Fruit fly (Drosophila melanogaster) whole organism, prepupa: Measurements from ENCODE around the gene CG31751.

ENCODE experiments used
- Blimp-1 ChIP-seq: fragments of 200-800 bp; sonication (Bioruptor generic); optimal IDR thresholded peaks from 3 replicates; lab custom pipeline; 2017; ENCODE audit warnings: missing biosample characterization, missing genetic modification characterization, mild to moderate bottlenecking, moderate library complexity, missing genetic modification reagents
- CG10631 ChIP-seq: fragments of 200-800 bp; sonication (Bioruptor generic); optimal IDR thresholded peaks from 2 replicates; lab custom pipeline; 2016; ENCODE audit warnings: missing biosample characterization, missing genetic modification characterization
- CG11294 ChIP-seq: fragments of 200-800 bp; sonication (Bioruptor generic); IDR thresholded peaks from 2 replicates; pipeline ENCODE4 v1.3.6; 2022; ENCODE audit warnings: missing biosample characterization, missing genetic modification characterization
- CG11762 ChIP-seq: fragments of 200-800 bp; sonication (Bioruptor generic); optimal IDR thresholded peaks from 3 replicates; lab custom pipeline; 2016; ENCODE audit warnings: missing biosample characterization, missing genetic modification characterization; ENCODE audit not compliant: insufficient read depth
- CG11902 ChIP-seq: fragments of 200-800 bp; sonication (Bioruptor generic); optimal IDR thresholded peaks from 3 replicates; lab custom pipeline; 2016; ENCODE audit warnings: missing biosample characterization, missing genetic modification characterization
- CG15336 ChIP-seq: fragments of 200-800 bp; sonication (Bioruptor generic); IDR thresholded peaks from 2 replicates; pipeline ENCODE4 v1.3.6; 2022; ENCODE audit warnings: missing biosample characterization, missing genetic modification characterization
- CG1621 ChIP-seq: fragments of 200-800 bp; sonication (Bioruptor generic); optimal IDR thresholded peaks from 3 replicates; lab custom pipeline; 2018; ENCODE audit warnings: missing biosample characterization, mild to moderate bottlenecking, missing genetic modification characterization
- CG16779 ChIP-seq: fragments of 200-800 bp; sonication (Bioruptor generic); optimal IDR thresholded peaks from 3 replicates; lab custom pipeline; 2017; ENCODE audit warnings: missing biosample characterization, mild to moderate bottlenecking, missing genetic modification characterization
- CG3032 ChIP-seq: fragments of 200-800 bp; optimal IDR thresholded peaks from 2 replicates; lab custom pipeline; 2019; ENCODE audit warnings: missing biosample characterization, mild to moderate bottlenecking, missing genetic modification characterization, moderate library complexity
- CG31627 ChIP-seq: fragments of 200-800 bp; sonication (Bioruptor generic); optimal IDR thresholded peaks from 3 replicates; lab custom pipeline; 2016; ENCODE audit warnings: missing biosample characterization, missing genetic modification characterization
- CG32006 ChIP-seq: fragments of 200-800 bp; sonication (Bioruptor generic); optimal IDR thresholded peaks from 3 replicates; lab custom pipeline; 2017; ENCODE audit warnings: missing biosample characterization, mild to moderate bottlenecking, missing genetic modification characterization
- CG4318 ChIP-seq: fragments of 200-800 bp; sonication (Bioruptor generic); optimal IDR thresholded peaks from 3 replicates; lab custom pipeline; 2017; ENCODE audit warnings: missing biosample characterization, mild to moderate bottlenecking, missing genetic modification characterization
- CG6163 ChIP-seq: fragments of 200-800 bp; sonication (Bioruptor generic); IDR thresholded peaks from 3 replicates; pipeline ENCODE4 v1.3.6; 2022; ENCODE audit warnings: missing biosample characterization, missing genetic modification characterization
- CG6276 ChIP-seq: fragments of 200-800 bp; sonication (Bioruptor generic); optimal IDR thresholded peaks from 2 replicates; lab custom pipeline; 2017; ENCODE audit warnings: missing biosample characterization, mild to moderate bottlenecking, missing genetic modification characterization
- CG6792 ChIP-seq: fragments of 200-800 bp; sonication (Bioruptor generic); optimal IDR thresholded peaks from 3 replicates; lab custom pipeline; 2016; ENCODE audit warnings: missing biosample characterization, missing genetic modification characterization
- CG6808 ChIP-seq: fragments of 200-800 bp; sonication (Bioruptor generic); optimal IDR thresholded peaks from 3 replicates; lab custom pipeline; 2017; ENCODE audit warnings: missing biosample characterization, missing genetic modification characterization, mild to moderate bottlenecking, moderate library complexity, missing genetic modification reagents
- CG6854 ChIP-seq: fragments of 200-800 bp; sonication (Bioruptor generic); optimal IDR thresholded peaks from 2 replicates; lab custom pipeline; 2017; ENCODE audit warnings: missing biosample characterization, mild to moderate bottlenecking, missing genetic modification characterization
- CG7368 ChIP-seq: fragments of 200-800 bp; sonication (Bioruptor generic); optimal IDR thresholded peaks from 3 replicates; lab custom pipeline; 2016; ENCODE audit warnings: missing biosample characterization, missing genetic modification characterization
- CG8319 ChIP-seq: fragments of 200-800 bp; sonication (Bioruptor generic); optimal IDR thresholded peaks from 3 replicates; lab custom pipeline; 2016; ENCODE audit warnings: missing biosample characterization, missing genetic modification characterization
- CG8632 ChIP-seq: fragments of 200-800 bp; sonication (Bioruptor generic); optimal IDR thresholded peaks from 3 replicates; lab custom pipeline; 2016; ENCODE audit warnings: missing biosample characterization, missing genetic modification characterization
- CG9139 ChIP-seq: fragments of 200-800 bp; sonication (Bioruptor generic); optimal IDR thresholded peaks from 3 replicates; lab custom pipeline; 2017; ENCODE audit warnings: missing biosample characterization, mild to moderate bottlenecking, missing genetic modification characterization
- Eip75B ChIP-seq: fragments of 200-800 bp; sonication (Bioruptor generic); optimal IDR thresholded peaks from 3 replicates; lab custom pipeline; 2016; ENCODE audit warnings: missing biosample characterization, missing genetic modification characterization
- Eip93F ChIP-seq: fragments of 200-800 bp; sonication (Bioruptor generic); optimal IDR thresholded peaks from 2 replicates; lab custom pipeline; 2016; ENCODE audit warnings: missing biosample characterization, mild to moderate bottlenecking, missing genetic modification characterization
- Ets21C ChIP-seq: fragments of 200-800 bp; sonication (Bioruptor generic); optimal IDR thresholded peaks from 3 replicates; lab custom pipeline; 2016; ENCODE audit warnings: missing biosample characterization, missing genetic modification characterization
- Ets96B ChIP-seq: fragments of 200-800 bp; optimal IDR thresholded peaks from 2 replicates; lab custom pipeline; 2019; ENCODE audit warnings: missing biosample characterization, mild to moderate bottlenecking, missing genetic modification characterization, moderate library complexity
- Gug ChIP-seq: fragments of 200-800 bp; sonication (Bioruptor generic); IDR thresholded peaks from 2 replicates; pipeline ENCODE4 v1.3.6; 2022; ENCODE audit warnings: missing biosample characterization, missing genetic modification characterization
- Hr39 ChIP-seq: fragments of 200-800 bp; sonication (Bioruptor generic); optimal IDR thresholded peaks from 2 replicates; lab custom pipeline; 2016; ENCODE audit warnings: missing biosample characterization, missing genetic modification characterization
- Hr4 ChIP-seq: fragments of 200-800 bp; sonication (Bioruptor generic); optimal IDR thresholded peaks from 3 replicates; lab custom pipeline; 2016; ENCODE audit warnings: missing biosample characterization, missing genetic modification characterization
- Lpt ChIP-seq: fragments of 200-800 bp; sonication (Bioruptor generic); optimal IDR thresholded peaks from 3 replicates; lab custom pipeline; 2016; ENCODE audit warnings: missing biosample characterization, missing genetic modification characterization
- Met ChIP-seq: fragments of 200-800 bp; sonication (Bioruptor generic); optimal IDR thresholded peaks from 3 replicates; lab custom pipeline; 2016; ENCODE audit warnings: missing biosample characterization, missing genetic modification characterization
- OdsH ChIP-seq: fragments of 200-800 bp; sonication (Bioruptor generic); optimal IDR thresholded peaks from 3 replicates; lab custom pipeline; 2016; ENCODE audit warnings: missing biosample characterization, missing genetic modification characterization
- Smox ChIP-seq: fragments of 200-800 bp; sonication (Bioruptor generic); optimal IDR thresholded peaks from 3 replicates; lab custom pipeline; 2016; ENCODE audit warnings: missing biosample characterization, missing genetic modification characterization
- Sox14 ChIP-seq: fragments of 200-800 bp; sonication (Bioruptor generic); optimal IDR thresholded peaks from 3 replicates; lab custom pipeline; 2016; ENCODE audit warnings: missing biosample characterization, missing genetic modification characterization
- Sox15 ChIP-seq: fragments of 200-800 bp; sonication (Bioruptor generic); optimal IDR thresholded peaks from 3 replicates; lab custom pipeline; 2016; ENCODE audit warnings: missing biosample characterization, missing genetic modification characterization
- achi ChIP-seq: fragments of 200-800 bp; sonication (Bioruptor generic); optimal IDR thresholded peaks from 3 replicates; lab custom pipeline; 2016; ENCODE audit warnings: missing biosample characterization, missing genetic modification characterization
- acj6 ChIP-seq: fragments of 200-800 bp; sonication (Bioruptor generic); optimal IDR thresholded peaks from 3 replicates; lab custom pipeline; 2016; ENCODE audit warnings: missing biosample characterization, missing genetic modification characterization
- dsx ChIP-seq: fragments of 200-800 bp; optimal IDR thresholded peaks from 3 replicates; lab custom pipeline; 2019; ENCODE audit warnings: missing biosample characterization, mild to moderate bottlenecking, missing genetic modification characterization, moderate library complexity; ENCODE audit not compliant: poor library complexity, severe bottlenecking
- esn ChIP-seq: fragments of 200-800 bp; sonication (Bioruptor generic); optimal IDR thresholded peaks from 2 replicates; lab custom pipeline; 2016; ENCODE audit warnings: missing biosample characterization, mild to moderate bottlenecking, missing genetic modification characterization, moderate library complexity
- fd85E ChIP-seq: fragments of 200-800 bp; sonication (Bioruptor generic); optimal IDR thresholded peaks from 3 replicates; lab custom pipeline; 2016; ENCODE audit warnings: missing biosample characterization, missing genetic modification characterization
- fkh ChIP-seq: fragments of 200-800 bp; sonication (Bioruptor generic); optimal IDR thresholded peaks from 3 replicates; lab custom pipeline; 2017; ENCODE audit warnings: missing biosample characterization, mild to moderate bottlenecking, missing genetic modification characterization, moderate library complexity
- lz ChIP-seq: fragments of 200-800 bp; sonication (Bioruptor generic); optimal IDR thresholded peaks from 3 replicates; lab custom pipeline; 2016; ENCODE audit warnings: missing biosample characterization, missing genetic modification characterization
- pdm3 ChIP-seq: fragments of 200-800 bp; sonication (Bioruptor generic); optimal IDR thresholded peaks from 3 replicates; lab custom pipeline; 2016; ENCODE audit warnings: missing biosample characterization, missing genetic modification characterization
- salr ChIP-seq, 2 experiments: fragments of 200-800 bp; sonication (Bioruptor generic); optimal IDR thresholded peaks; 3 replicates each; lab custom pipeline; 2016 to 2018; ENCODE audit warnings: missing biosample characterization in 2 of 2, missing genetic modification characterization in 2 of 2, mild to moderate bottlenecking in 1 of 2
- spab ChIP-seq: fragments of 200-800 bp; sonication (Bioruptor generic); optimal IDR thresholded peaks from 2 replicates; lab custom pipeline; 2017; ENCODE audit warnings: missing biosample characterization, mild to moderate bottlenecking, missing genetic modification characterization, missing genetic modification reagents
- ss ChIP-seq, 2 experiments: fragments of 200-800 bp; sonication (Bioruptor generic); optimal IDR thresholded peaks; 2 replicates in 1 of 2; 3 replicates in 1 of 2; lab custom pipeline; 2017 to 2018; ENCODE audit warnings: mild to moderate bottlenecking in 2 of 2, missing biosample characterization in 2 of 2, missing genetic modification characterization in 2 of 2, moderate library complexity in 1 of 2
- svp ChIP-seq: fragments of 200-800 bp; sonication (Bioruptor generic); peaks from one replicate; lab custom pipeline; 2016; ENCODE audit warnings: missing biosample characterization, missing genetic modification characterization
- topi ChIP-seq: fragments of 200-800 bp; sonication (Bioruptor generic); optimal IDR thresholded peaks from 3 replicates; lab custom pipeline; 2016; ENCODE audit warnings: missing biosample characterization, missing genetic modification characterization
- vri ChIP-seq: fragments of 200-800 bp; sonication (Bioruptor generic); optimal IDR thresholded peaks from 3 replicates; lab custom pipeline; 2016; ENCODE audit warnings: missing biosample characterization, mild to moderate bottlenecking, missing genetic modification characterization

Gene CG31751

dm6 chr2L:18702721-18703488, 25.9 kb downstream of the CG31751 start, which contains the start of the genes CG10376 and CG10343 (continued):
- peak; percentile 10 for TF ChIP-seq CG6854 (GFP tag; lab: Kevin White, UChicago)
- peak; percentile 75 for TF ChIP-seq Lpt
- TF ChIP-seq Eip93F (GFP tag; lab: Kevin White, UChicago), result no peak
- TF ChIP-seq CG16779 (tag; lab: Kevin White, UChicago), result no peak
- TF ChIP-seq lz, result peak; percentile 68
- TF ChIP-seq CG7368 (GFP tag; lab: Kevin White, UChicago), result peak; percentile 55
- TF ChIP-seq Sox14, result peak; percentile 83
- peak; percentile 89 for TF ChIP-seq OdsH (GFP tag; lab: Kevin White, UChicago)
- TF ChIP-seq svp (GFP tag; lab: Kevin White, UChicago), result peak; percentile 81
- peak; percentile 61 for TF ChIP-seq Blimp-1 (GFP tag; lab: Kevin White, UChicago)
- peak; percentile 78 for TF ChIP-seq esn (GFP tag; lab: Kevin White, UChicago)
- TF ChIP-seq ss (GFP tag; optimal IDR thresholded peaks at IDR 0.05; lab: Kevin White, UChicago), result peak in 1 of 2 experiments; percentile 83
- no peak for TF ChIP-seq Eip75B (GFP tag; lab: Kevin White, UChicago)
- TF ChIP-seq CG9139, result no peak
- TF ChIP-seq vri, result peak; percentile 11
- TF ChIP-seq pdm3 (GFP tag; lab: Kevin White, UChicago), result no peak
- TF ChIP-seq CG10631 (GFP tag; lab: Kevin White, UChicago), result peak; percentile 93
- TF ChIP-seq CG1621 (tag; lab: Kevin White, UChicago), result peak; percentile 42
- peak; percentile 84 for TF ChIP-seq CG11294 (GFP tag; lab: Robert Waterston, UW)
- TF ChIP-seq CG31627, result peak; percentile 79
- no peak for TF ChIP-seq Smox (GFP tag; lab: Kevin White, UChicago)

DNA sequence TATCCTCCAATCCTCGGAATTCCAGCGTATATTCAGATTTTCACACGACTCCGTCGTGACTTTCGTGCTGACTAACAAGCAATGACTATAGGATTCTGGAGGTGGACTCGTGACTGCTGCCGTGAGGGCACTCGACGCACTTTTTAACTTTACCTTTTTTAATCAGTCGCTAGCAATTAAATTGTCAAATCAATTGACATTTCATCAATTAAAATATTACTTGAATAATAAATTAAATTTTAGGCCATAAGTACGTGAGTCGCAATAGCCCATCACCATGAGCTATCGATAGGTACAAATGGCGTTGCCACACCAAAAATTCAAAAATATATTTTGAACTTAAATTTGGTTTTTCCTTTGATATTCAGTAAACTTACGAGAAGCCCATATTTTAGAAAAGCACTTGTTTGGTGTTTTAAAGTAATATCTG, 28.6 kb downstream of the CG31751 start, which contains the start of gene Jwa:
Gene Jwa (minus strand): TSS at position 87 of the 430 bp plus-strand sequence.
- TF ChIP-seq Gug (GFP tag; lab: Robert Waterston, UW) (peak; percentile 77), CG6808 (GFP tag; lab: Kevin White, UChicago) (peak; percentile 52), CG6276 (GFP tag; lab: Kevin White, UChicago) (no peak), salr (GFP tag; optimal IDR thresholded peaks at IDR 0.05; lab: Kevin White, UChicago) (peak; percentile 20 to 54), CG11762 (peak; percentile 35), spab (GFP tag; lab: Kevin White, UChicago) (no peak), CG8319 (GFP tag; lab: Kevin White, UChicago) (peak; percentile 54), Sox14 (peak; percentile 91), lz (peak; percentile 96), CG6792 (GFP tag; lab: Kevin White, UChicago) (peak; percentile 92), Sox15 (GFP tag; lab: Kevin White, UChicago) (peak; percentile 85), CG10631 (GFP tag; lab: Kevin White, UChicago) (peak; percentile 92), CG7368 (GFP tag; lab: Kevin White, UChicago) (peak; percentile 67), Ets21C (GFP tag; lab: Kevin White, UChicago) (peak; percentile 82), acj6 (GFP tag; lab: Kevin White, UChicago) (peak; percentile 95), CG32006 (GFP tag; lab: Kevin White, UChicago) (peak; percentile 91), CG11294 (GFP tag; lab: Robert Waterston, UW) (peak; percentile 74; the same call in 1 of the 2 replicates), CG11902 (GFP tag; lab: Kevin White, UChicago) (peak; percentile 78), achi (GFP tag; lab: Kevin White, UChicago) (peak; percentile 73), CG4318 (GFP tag; lab: Kevin White, UChicago) (peak; percentile 62), Hr4 (GFP tag; lab: Kevin White, UChicago) (peak; percentile 85), svp (GFP tag; lab: Kevin White, UChicago) (peak; percentile 95), Met (GFP tag; lab: Kevin White, UChicago) (peak; percentile 87), Hr39 (GFP tag; lab: Kevin White, UChicago) (peak; percentile 95), CG6163 (peak; percentile 85), Eip93F (GFP tag; lab: Kevin White, UChicago) (peak; percentile 88), CG15336 (GFP tag; lab: Robert Waterston, UW) (peak; percentile 90), fd85E (GFP tag; lab: Kevin White, UChicago) (no peak), CG3032 (tag; lab: Kevin White, UChicago) (peak; percentile 79), Smox (GFP tag; lab: Kevin White, UChicago) (peak; percentile 90), fkh (GFP tag; lab: Kevin White, UChicago) (peak; percentile 32), CG8632 (GFP tag; lab: Kevin White, UChicago) (peak; percentile 87), Ets96B (peak; percentile 72), dsx (GFP tag; lab: Kevin White, UChicago) (peak; percentile 48), topi (GFP tag; lab: Kevin White, UChicago) (peak; percentile 85)
